Fruit fly (Drosophila melanogaster): ENCODE data around the gene Tom20.
A peak's percentile ranks its signal among the peaks of the same experiment; 100 is the strongest.

The Tom20 gene

dm6 chr3L:20000081-20000736 is at the start of gene Tom20, which contains the start of gene Gabat:
TSS of gene Tom20 (plus strand) at chr3L:20000644.
TSS of gene Gabat (minus strand) at chr3L:20000686.
- TF ChIP-seq lmd (GFP tag; IDR thresholded peaks at IDR 0.05) (no peak), wdn (GFP tag; IDR thresholded peaks at IDR 0.05) (no peak), CG12236 (GFP tag; optimal IDR thresholded peaks at IDR 0.05) (no peak), pan (optimal IDR thresholded peaks at IDR 0.05) (no peak), pan (GFP tag; optimal IDR thresholded peaks at IDR 0.05 in 1 of 2, IDR thresholded peaks at IDR 0.05 in 1 of 2) (peak in 1 of 2 experiments; percentile 42), CG11723 (GFP tag; optimal IDR thresholded peaks at IDR 0.05) (peak; percentile 31), gem (tag; optimal IDR thresholded peaks at IDR 0.05) (peak; percentile 3), Dll (GFP tag; IDR thresholded peaks at IDR 0.05; ENCODE audit: partially characterized antibody) (no peak), MTF-1 (GFP tag; optimal IDR thresholded peaks at IDR 0.05; ENCODE audit: borderline replicate concordance) (no peak), Atf6 (GFP tag; IDR thresholded peaks at IDR 0.05) (0 out of 2 replicates have a peak, but pooled peaks have one; percentile 18), CG17328 (GFP tag; IDR thresholded peaks at IDR 0.05) (no peak), sug (tag; optimal IDR thresholded peaks at IDR 0.05) (peak; percentile 19), fd3F (GFP tag; optimal IDR thresholded peaks at IDR 0.05) (peak; percentile 12), Ravus (GFP tag; IDR thresholded peaks at IDR 0.05) (no peak), CG1792 (GFP tag; optimal IDR thresholded peaks at IDR 0.05) (no peak), corto (GFP tag; optimal IDR thresholded peaks at IDR 0.05) (no peak), bsh (GFP tag; optimal IDR thresholded peaks at IDR 0.05) (peak in 1 of 2 experiments; percentile 17), dysf (GFP tag; IDR thresholded peaks at IDR 0.05) (no peak), Med (GFP tag) (peak; percentile 22), prd (optimal IDR thresholded peaks at IDR 0.05) (no peak), prd (GFP tag; IDR thresholded peaks at IDR 0.05) (no peak), CG7745 (tag; optimal IDR thresholded peaks at IDR 0.05) (no peak), B-H2 (GFP tag; optimal IDR thresholded peaks at IDR 0.05) (peak; percentile 42), CHES-1-like (GFP tag; optimal IDR thresholded peaks at IDR 0.05) (no peak), CG13424 (tag; optimal IDR thresholded peaks at IDR 0.05) (peak; percentile 11), CG1529 (GFP tag; optimal IDR thresholded peaks at IDR 0.05) (no peak), CG14014 (GFP tag; IDR thresholded peaks at IDR 0.05) (no peak), CG15514 (GFP tag; optimal IDR thresholded peaks at IDR 0.05) (peak; percentile 27), CG10267 (tag; optimal IDR thresholded peaks at IDR 0.05) (no peak), cas (GFP tag; IDR thresholded peaks at IDR 0.05) (no peak), Fer2 (tag; optimal IDR thresholded peaks at IDR 0.05) (peak; percentile 28), CG4730 (GFP tag; IDR thresholded peaks at IDR 0.05) (no peak), lola (GFP tag; optimal IDR thresholded peaks at IDR 0.05) (peak in 1 of 3 experiments; percentile 43), gcm (GFP tag; optimal IDR thresholded peaks at IDR 0.05) (peak; percentile 51), CG10654 (GFP tag; optimal IDR thresholded peaks at IDR 0.05) (peak; percentile 38), CG2678 (tag; optimal IDR thresholded peaks at IDR 0.05) (no peak), ham (GFP tag; IDR thresholded peaks at IDR 0.05) (no peak), Sry-β (GFP tag; optimal IDR thresholded peaks at IDR 0.05) (no peak), pho (GFP tag; optimal IDR thresholded peaks at IDR 0.05) (no peak), MESR4 (GFP tag; optimal IDR thresholded peaks at IDR 0.05) (peak; percentile 41), CG17568 (GFP tag; optimal IDR thresholded peaks at IDR 0.05) (peak; percentile 6), C15 (GFP tag; IDR thresholded peaks at IDR 0.05) (no peak), ap (GFP tag; IDR thresholded peaks at IDR 0.05) (no peak), CG12391 (tag; optimal IDR thresholded peaks at IDR 0.05) (peak; percentile 4), CG30020 (tag; optimal IDR thresholded peaks at IDR 0.05) (no peak), CG1603 (tag; optimal IDR thresholded peaks at IDR 0.05) (peak; percentile 34), CG17385 (GFP tag; optimal IDR thresholded peaks at IDR 0.05) (peak; percentile 15), onecut (GFP tag; IDR thresholded peaks at IDR 0.05) (no peak), CG9817 (tag; optimal IDR thresholded peaks at IDR 0.05) (no peak), CG2120 (GFP tag; optimal IDR thresholded peaks at IDR 0.05) (peak; percentile 4)
